Fruit fly (Drosophila melanogaster) whole organism, embryonic: ENCODE measurements around the gene CG32544.

Source experiments
- Adf1 ChIP-seq: fragments of 200-800 bp; sonication (Bioruptor generic); IDR thresholded peaks from 2 replicates; pipeline ENCODE4 v1.3.6; 2022; ENCODE audit warnings: missing biosample characterization, missing genetic modification characterization
- BtbVII ChIP-seq: fragments of 200-800 bp; sonication (Bioruptor generic); optimal IDR thresholded peaks from 3 replicates; lab custom pipeline; 2017; ENCODE audit warnings: missing biosample characterization, mild to moderate bottlenecking, missing genetic modification characterization
- CG10267 ChIP-seq: fragments of 200-800 bp; sonication (Bioruptor generic); optimal IDR thresholded peaks from 2 replicates; lab custom pipeline; 2018; ENCODE audit warnings: missing biosample characterization, mild to moderate bottlenecking, missing genetic modification characterization, moderate library complexity
- CG10959 ChIP-seq: fragments of 200-800 bp; sonication (Bioruptor generic); IDR thresholded peaks from 2 replicates; pipeline ENCODE4 v1.3.6; 2022; ENCODE audit warnings: missing biosample characterization, missing genetic modification characterization
- CG13775 ChIP-seq: fragments of 200-800 bp; sonication (Bioruptor generic); optimal IDR thresholded peaks from 3 replicates; lab custom pipeline; 2017; ENCODE audit warnings: missing biosample characterization, mild to moderate bottlenecking, missing genetic modification characterization
- CG14965 ChIP-seq: fragments of 200-800 bp; sonication (Bioruptor generic); optimal IDR thresholded peaks from 2 replicates; lab custom pipeline; 2016; ENCODE audit warnings: missing biosample characterization, missing genetic modification characterization, borderline replicate concordance
- CG1529 ChIP-seq: fragments of 200-800 bp; sonication (Bioruptor generic); optimal IDR thresholded peaks from 3 replicates; lab custom pipeline; 2018; ENCODE audit warnings: missing biosample characterization, missing genetic modification characterization
- CG3726 ChIP-seq: fragments of 200-800 bp; sonication (Bioruptor generic); IDR thresholded peaks from 3 replicates; pipeline ENCODE4, ENCODE4 v1.3.6; 2022; ENCODE audit warnings: missing biosample characterization, missing genetic modification characterization
- CG4424 ChIP-seq: fragments of 200-800 bp; sonication (Bioruptor generic); optimal IDR thresholded peaks from 3 replicates; lab custom pipeline; 2016; ENCODE audit warnings: missing biosample characterization, missing genetic modification characterization
- CG4617 ChIP-seq: fragments of 200-800 bp; sonication (Bioruptor generic); optimal IDR thresholded peaks from 3 replicates; lab custom pipeline; 2016; ENCODE audit warnings: missing biosample characterization, missing genetic modification characterization, borderline replicate concordance
- CG4854 ChIP-seq: fragments of 200-800 bp; sonication (Bioruptor generic); optimal IDR thresholded peaks from 2 replicates; lab custom pipeline; 2016; ENCODE audit warnings: missing biosample characterization, missing genetic modification characterization, inconsistent platforms
- CG5245 ChIP-seq: fragments of 200-800 bp; sonication (Bioruptor generic); optimal IDR thresholded peaks from 3 replicates; lab custom pipeline; 2016; ENCODE audit warnings: missing biosample characterization, missing genetic modification characterization
- CG6765 ChIP-seq: fragments of 200-800 bp; sonication (Bioruptor generic); optimal IDR thresholded peaks from 3 replicates; lab custom pipeline; 2017; ENCODE audit warnings: missing biosample characterization, mild to moderate bottlenecking, missing genetic modification characterization
- CG7372 ChIP-seq: fragments of 200-800 bp; sonication (Bioruptor generic); IDR thresholded peaks from 2 replicates; pipeline ENCODE4 v1.3.6; 2022; ENCODE audit warnings: missing biosample characterization, missing genetic modification characterization
- CG8089 ChIP-seq: fragments of 200-800 bp; sonication (Bioruptor generic); optimal IDR thresholded peaks from 3 replicates; lab custom pipeline; 2016; ENCODE audit warnings: missing biosample characterization, missing genetic modification characterization
- CG9797 ChIP-seq: fragments of 200-800 bp; sonication (Bioruptor generic); optimal IDR thresholded peaks from 3 replicates; lab custom pipeline; 2018; ENCODE audit warnings: missing biosample characterization, mild to moderate bottlenecking, missing genetic modification characterization
- D ChIP-seq, 2 experiments: fragments of 200-800 bp in 1 of 2; fragments of >200 bp in 1 of 2; sonication (Bioruptor generic) in 1 of 2; optimal IDR thresholded peaks; 2 replicates in 1 of 2; 3 replicates in 1 of 2; lab custom pipeline; 2017; ENCODE audit warnings: mild to moderate bottlenecking in 1 of 2, missing biosample characterization in 1 of 2, missing genetic modification characterization in 1 of 2, missing genetic modification reagents in 1 of 2
- D19A ChIP-seq: fragments of 200-800 bp; optimal IDR thresholded peaks from 3 replicates; lab custom pipeline; 2019; ENCODE audit warnings: missing biosample characterization, mild to moderate bottlenecking, missing genetic modification characterization, moderate library complexity
- D19B ChIP-seq: fragments of 200-800 bp; sonication (Bioruptor generic); optimal IDR thresholded peaks from 2 replicates; lab custom pipeline; 2017; ENCODE audit warnings: missing biosample characterization, mild to moderate bottlenecking, missing genetic modification characterization
- Dp ChIP-seq: fragments of 200-800 bp; sonication (Bioruptor generic); optimal IDR thresholded peaks from 2 replicates; lab custom pipeline; 2018; ENCODE audit warnings: missing biosample characterization, mild to moderate bottlenecking, missing genetic modification characterization, moderate library complexity
- Drgx ChIP-seq: fragments of 200-800 bp; sonication (Bioruptor generic); IDR thresholded peaks from 2 replicates; pipeline ENCODE4 v1.3.6; 2022; ENCODE audit warnings: missing biosample characterization, missing genetic modification characterization
- E2f2 ChIP-seq: fragments of 200-800 bp; sonication (Bioruptor generic); IDR thresholded peaks from 2 replicates; pipeline ENCODE4 v1.3.6; 2022; ENCODE audit warnings: missing biosample characterization, missing genetic modification characterization
- Fer3 ChIP-seq: fragments of 200-800 bp; sonication (Bioruptor generic); optimal IDR thresholded peaks from 2 replicates; lab custom pipeline; 2018; ENCODE audit warnings: missing biosample characterization, mild to moderate bottlenecking, missing genetic modification characterization, moderate library complexity
- H15 ChIP-seq: fragments of 200-800 bp; sonication (Bioruptor generic); IDR thresholded peaks from 3 replicates; pipeline ENCODE4 v1.3.6; 2022; ENCODE audit warnings: missing biosample characterization, missing genetic modification characterization
- HmgD ChIP-seq: fragments of 200-800 bp; sonication (Bioruptor generic); optimal IDR thresholded peaks from 3 replicates; lab custom pipeline; 2016; ENCODE audit warnings: missing biosample characterization, missing genetic modification characterization
- Hr3 ChIP-seq: fragments of 200-800 bp; sonication (Bioruptor generic); optimal IDR thresholded peaks from 3 replicates; lab custom pipeline; 2016; ENCODE audit warnings: missing biosample characterization, missing genetic modification characterization
- Jarid2 ChIP-seq: fragments of 200-800 bp; sonication (Bioruptor generic); optimal IDR thresholded peaks from 3 replicates; lab custom pipeline; 2017; ENCODE audit warnings: mild to moderate bottlenecking, missing biosample characterization, missing genetic modification reagents, missing genetic modification characterization
- MBD-R2 ChIP-seq: fragments of 200-800 bp; sonication (Bioruptor generic); IDR thresholded peaks from 2 replicates; pipeline ENCODE4 v1.3.6; 2022; ENCODE audit warnings: missing biosample characterization, missing genetic modification characterization
- Mad ChIP-seq: fragments of 200-800 bp; sonication (Bioruptor generic); optimal IDR thresholded peaks from 2 replicates; lab custom pipeline; 2016; ENCODE audit warnings: missing biosample characterization, missing genetic modification characterization
- Side ChIP-seq: fragments of 200-800 bp; sonication (Bioruptor generic); optimal IDR thresholded peaks from 2 replicates; lab custom pipeline; 2016; ENCODE audit warnings: missing biosample characterization, missing genetic modification characterization
- Sin3A ChIP-seq: fragments of >200 bp; optimal IDR thresholded peaks from 2 replicates; lab custom pipeline; 2018
- Trl ChIP-seq, 3 experiments: fragments of >200 bp in 2 of 3; fragments of 200-800 bp in 1 of 3; sonication (Bioruptor generic) in 1 of 3; optimal IDR thresholded peaks; 2 replicates in 1 of 3; 3 replicates in 2 of 3; lab custom pipeline; 2016 to 2017; ENCODE audit warnings: missing biosample characterization in 1 of 3, missing genetic modification characterization in 1 of 3
- Vsx1 ChIP-seq: fragments of 200-800 bp; sonication (Bioruptor generic); optimal IDR thresholded peaks from 2 replicates; lab custom pipeline; 2017; ENCODE audit warnings: missing biosample characterization, mild to moderate bottlenecking, missing genetic modification characterization, missing genetic modification reagents
- caup ChIP-seq: fragments of 200-800 bp; sonication (Bioruptor generic); optimal IDR thresholded peaks from 3 replicates; lab custom pipeline; 2017; ENCODE audit warnings: missing biosample characterization, mild to moderate bottlenecking, missing genetic modification characterization, moderate library complexity; ENCODE audit not compliant: severe bottlenecking
- cg ChIP-seq: fragments of 200-800 bp; sonication (Bioruptor generic); optimal IDR thresholded peaks from 3 replicates; lab custom pipeline; 2019; ENCODE audit warnings: missing biosample characterization, mild to moderate bottlenecking, missing genetic modification characterization, moderate library complexity
- crc ChIP-seq: fragments of 200-800 bp; sonication (Bioruptor generic); optimal IDR thresholded peaks from 2 replicates; lab custom pipeline; 2016; ENCODE audit warnings: missing biosample characterization, missing genetic modification characterization
- dysf ChIP-seq: fragments of 200-800 bp; sonication (Bioruptor generic); IDR thresholded peaks from 3 replicates; pipeline ENCODE4 v1.3.6; 2022; ENCODE audit warnings: missing biosample characterization, missing genetic modification characterization
- en ChIP-seq: fragments of 200-800 bp; sonication (Bioruptor generic); optimal IDR thresholded peaks from 2 replicates; lab custom pipeline; 2016; ENCODE audit warnings: missing biosample characterization, missing genetic modification characterization
- ewg ChIP-seq: fragments of 200-800 bp; sonication (Bioruptor generic); optimal IDR thresholded peaks from 3 replicates; lab custom pipeline; 2017; ENCODE audit warnings: mild to moderate bottlenecking, missing biosample characterization, missing genetic modification reagents, missing genetic modification characterization
- grn ChIP-seq: fragments of 200-800 bp; sonication (Bioruptor generic); optimal IDR thresholded peaks from 3 replicates; lab custom pipeline; 2017; ENCODE audit warnings: missing biosample characterization, missing genetic modification characterization
- h ChIP-seq: fragments of >200 bp; optimal IDR thresholded peaks from 2 replicates; lab custom pipeline; 2017
- ham ChIP-seq: fragments of 200-800 bp; sonication (Bioruptor generic); IDR thresholded peaks from 2 replicates; pipeline ENCODE4 v1.3.6; 2022; ENCODE audit warnings: missing biosample characterization, missing genetic modification characterization
- insv ChIP-seq, 2 experiments: fragments of 200-800 bp; sonication (Bioruptor generic); optimal IDR thresholded peaks; 3 replicates each; lab custom pipeline; 2016 to 2018; ENCODE audit warnings: missing biosample characterization in 2 of 2, missing genetic modification characterization in 2 of 2
- inv ChIP-seq: fragments of 200-800 bp; sonication (Bioruptor generic); IDR thresholded peaks from 2 replicates; pipeline ENCODE4 v1.3.6; 2022; ENCODE audit warnings: missing biosample characterization, missing genetic modification characterization; ENCODE audit not compliant: partially characterized antibody
- nom ChIP-seq: fragments of 200-800 bp; sonication (Bioruptor generic); optimal IDR thresholded peaks from 2 replicates; lab custom pipeline; 2017; ENCODE audit warnings: missing biosample characterization, missing genetic modification characterization, mild to moderate bottlenecking, moderate library complexity, missing genetic modification reagents
- phol ChIP-seq: fragments of 200-800 bp; sonication (Bioruptor generic); optimal IDR thresholded peaks from 3 replicates; lab custom pipeline; 2018; ENCODE audit warnings: missing biosample characterization, mild to moderate bottlenecking, missing genetic modification characterization, moderate library complexity
- pzg ChIP-seq: fragments of 200-800 bp; sonication (Bioruptor generic); optimal IDR thresholded peaks from 3 replicates; lab custom pipeline; 2018; ENCODE audit warnings: missing biosample characterization, mild to moderate bottlenecking, missing genetic modification characterization, moderate library complexity
- row ChIP-seq: fragments of 200-800 bp; sonication (Bioruptor generic); IDR thresholded peaks from 3 replicates; pipeline ENCODE4 v1.3.6; 2022; ENCODE audit warnings: missing biosample characterization, missing genetic modification characterization
- sd ChIP-seq: fragments of 200-800 bp; sonication (Bioruptor generic); optimal IDR thresholded peaks from 3 replicates; lab custom pipeline; 2018; ENCODE audit warnings: missing biosample characterization, mild to moderate bottlenecking, missing genetic modification characterization, moderate library complexity
- slbo ChIP-seq: fragments of 200-800 bp; sonication (Bioruptor generic); IDR thresholded peaks from 2 replicates; pipeline ENCODE4 v1.3.6; 2022; ENCODE audit warnings: missing biosample characterization, missing genetic modification characterization
- slp2 ChIP-seq: fragments of 200-800 bp; sonication (Bioruptor generic); optimal IDR thresholded peaks from 2 replicates; lab custom pipeline; 2016; ENCODE audit warnings: missing biosample characterization, missing genetic modification characterization

CG32544 gene

dm6 chrX:18837046-18837445 is 23.0 kb upstream of the CG32544 start (continued):
- TF ChIP-seq inv (GFP tag; lab: Robert Waterston, UW): no peak
- peak; percentile 12 for TF ChIP-seq Vsx1
- TF ChIP-seq ham (GFP tag; lab: Robert Waterston, UW): no peak
- no peak for TF ChIP-seq CG7372
- TF ChIP-seq Adf1: no peak
- no peak for TF ChIP-seq CG4617 (GFP tag; lab: Kevin White, UChicago)
- TF ChIP-seq Jarid2: no peak
- no peak for TF ChIP-seq CG8089
- peak; percentile 43 for TF ChIP-seq Hr3 (GFP tag; lab: Kevin White, UChicago)
- TF ChIP-seq Drgx (GFP tag; lab: Robert Waterston, UW): peak; percentile 60
- TF ChIP-seq Mad (GFP tag; lab: Kevin White, UChicago): no peak
- peak; percentile 14 for TF ChIP-seq ewg (GFP tag; lab: Kevin White, UChicago)
- peak; percentile 14 for TF ChIP-seq sd
- no peak for TF ChIP-seq CG6765 (GFP tag; lab: Kevin White, UChicago)
- no peak for TF ChIP-seq cg (GFP tag; lab: Kevin White, UChicago)
- no peak for TF ChIP-seq CG10959
- TF ChIP-seq CG3726 (GFP tag; lab: Robert Waterston, UW): no peak
- TF ChIP-seq nom: no peak
- peak; percentile 22 for TF ChIP-seq Side (GFP tag; lab: Kevin White, UChicago)
- TF ChIP-seq h (lab: Kevin White, UChicago): no peak
- TF ChIP-seq CG5245 (GFP tag; lab: Kevin White, UChicago): no peak
- no peak for TF ChIP-seq CG4424 (GFP tag; lab: Kevin White, UChicago)
- no peak for TF ChIP-seq crc (GFP tag; lab: Kevin White, UChicago)
- no peak for TF ChIP-seq CG10267
- TF ChIP-seq Fer3 (tag; lab: Kevin White, UChicago): no peak
- TF ChIP-seq insv (GFP tag; optimal IDR thresholded peaks at IDR 0.05; lab: Kevin White, UChicago): no peak
- TF ChIP-seq BtbVII (GFP tag; lab: Kevin White, UChicago): no peak
- peak; percentile 51 for TF ChIP-seq slbo (GFP tag; lab: Robert Waterston, UW)
- TF ChIP-seq grn: peak; percentile 62
- TF ChIP-seq dysf (GFP tag; lab: Robert Waterston, UW): peak; percentile 77
- no peak for TF ChIP-seq slp2 (GFP tag; lab: Kevin White, UChicago)
- no peak for TF ChIP-seq CG9797 (GFP tag; lab: Kevin White, UChicago)
- no peak for TF ChIP-seq CG14965 (GFP tag; lab: Kevin White, UChicago)
- no peak for TF ChIP-seq CG4854 (GFP tag; lab: Kevin White, UChicago)
- TF ChIP-seq caup (GFP tag; lab: Kevin White, UChicago): no peak
- no peak for TF ChIP-seq D19A (tag; lab: Kevin White, UChicago)
- no peak for TF ChIP-seq phol
- TF ChIP-seq E2f2 (GFP tag; lab: Robert Waterston, UW): peak; percentile 48; the same call in 1 of the 2 replicates
- TF ChIP-seq HmgD (GFP tag; lab: Kevin White, UChicago): no peak
- TF ChIP-seq CG1529 (GFP tag; lab: Kevin White, UChicago): peak; percentile 21
- TF ChIP-seq Dp (GFP tag; lab: Kevin White, UChicago): no peak
- no peak for TF ChIP-seq en (GFP tag; lab: Kevin White, UChicago)
- TF ChIP-seq pzg (GFP tag; lab: Kevin White, UChicago): no peak
- TF ChIP-seq row: peak; percentile 86
- no peak for TF ChIP-seq Sin3A (lab: Kevin White, UChicago)
- no peak for TF ChIP-seq CG13775 (GFP tag; lab: Kevin White, UChicago)
- TF ChIP-seq H15 (GFP tag; lab: Robert Waterston, UW): 0 out of 3 replicates have a peak, but pooled peaks have one; percentile 56
- TF ChIP-seq Trl (optimal IDR thresholded peaks at IDR 0.05; lab: Kevin White, UChicago): no peak
- peak; percentile 35 for TF ChIP-seq Trl (GFP tag; optimal IDR thresholded peaks at IDR 0.05; lab: Kevin White, UChicago)
- no peak for TF ChIP-seq D (optimal IDR thresholded peaks at IDR 0.05; lab: Kevin White, UChicago)
- TF ChIP-seq D (GFP tag; optimal IDR thresholded peaks at IDR 0.05; lab: Kevin White, UChicago): no peak
- TF ChIP-seq MBD-R2 (GFP tag; lab: Robert Waterston, UW): no peak
- no peak for TF ChIP-seq D19B (GFP tag; lab: Kevin White, UChicago)
